Worm (Caenorhabditis elegans) whole organism, mixed stage, embryonic: Measurements from ENCODE around the gene Y57G11C.3.

Experiments
- ceh-43 ChIP-seq: fragments of 200-800 bp; sonication (Bioruptor generic); optimal IDR thresholded peaks from 2 replicates; lab custom pipeline; 2018; ENCODE audit warnings: mild to moderate bottlenecking, missing genetic modification characterization, moderate library complexity, missing compliant biosample characterization
- ces-1 ChIP-seq: fragments of 150-350 bp; optimal IDR thresholded peaks from 2 replicates; lab custom pipeline; 2014; ENCODE audit warnings: missing biosample characterization, missing genetic modification reagents, missing genetic modification characterization
- elt-3 ChIP-seq: fragments of 150-350 bp; optimal IDR thresholded peaks from 2 replicates; lab custom pipeline; 2014; ENCODE audit warnings: missing biosample characterization, missing genetic modification characterization
- ham-2 ChIP-seq: fragments of 200-800 bp; sonication (Bioruptor generic); optimal IDR thresholded peaks from 2 replicates; lab custom pipeline; 2018; ENCODE audit warnings: mild to moderate bottlenecking, missing genetic modification characterization, missing compliant biosample characterization
- hlh-1 ChIP-seq: fragments of 150-350 bp; optimal IDR thresholded peaks from 2 replicates; lab custom pipeline; 2014; ENCODE audit warnings: missing biosample characterization, missing genetic modification reagents, missing genetic modification characterization
- mls-2 ChIP-seq: sonication (generic microtip); optimal IDR thresholded peaks from 2 replicates; lab custom pipeline; 2016; ENCODE audit warnings: mild to moderate bottlenecking, missing genetic modification characterization, moderate library complexity, missing compliant biosample characterization
- nhr-237 ChIP-seq: fragments of 150-350 bp; optimal IDR thresholded peaks from 2 replicates; lab custom pipeline; 2014; ENCODE audit warnings: missing biosample characterization, missing genetic modification characterization
- nhr-28 ChIP-seq: fragments of 150-350 bp; optimal IDR thresholded peaks from 2 replicates; lab custom pipeline; 2014; ENCODE audit warnings: missing biosample characterization, missing genetic modification characterization
- pha-4 ChIP-seq: fragments of 150-350 bp; optimal IDR thresholded peaks from 2 replicates; lab custom pipeline; 2018; ENCODE audit warnings: missing biosample characterization, missing genetic modification reagents, missing genetic modification characterization
- snpc-4 ChIP-seq: fragments of 150-350 bp; optimal IDR thresholded peaks from 2 replicates; lab custom pipeline; 2014; ENCODE audit warnings: missing biosample characterization, missing genetic modification characterization
- sptf-1 ChIP-seq: sonication (generic microtip); optimal IDR thresholded peaks from 2 replicates; lab custom pipeline; 2017; ENCODE audit warnings: mild to moderate bottlenecking, missing genetic modification characterization, moderate library complexity, missing compliant biosample characterization
- tbx-8 ChIP-seq: fragments of 200-800 bp; sonication (Bioruptor generic); optimal IDR thresholded peaks from 2 replicates; lab custom pipeline; 2018; ENCODE audit warnings: mild to moderate bottlenecking, missing genetic modification characterization, moderate library complexity, missing compliant biosample characterization
- unc-62 ChIP-seq: fragments of 150-350 bp; optimal IDR thresholded peaks from 2 replicates; lab custom pipeline; 2014; ENCODE audit warnings: missing biosample characterization, missing genetic modification reagents, missing genetic modification characterization

DNA sequence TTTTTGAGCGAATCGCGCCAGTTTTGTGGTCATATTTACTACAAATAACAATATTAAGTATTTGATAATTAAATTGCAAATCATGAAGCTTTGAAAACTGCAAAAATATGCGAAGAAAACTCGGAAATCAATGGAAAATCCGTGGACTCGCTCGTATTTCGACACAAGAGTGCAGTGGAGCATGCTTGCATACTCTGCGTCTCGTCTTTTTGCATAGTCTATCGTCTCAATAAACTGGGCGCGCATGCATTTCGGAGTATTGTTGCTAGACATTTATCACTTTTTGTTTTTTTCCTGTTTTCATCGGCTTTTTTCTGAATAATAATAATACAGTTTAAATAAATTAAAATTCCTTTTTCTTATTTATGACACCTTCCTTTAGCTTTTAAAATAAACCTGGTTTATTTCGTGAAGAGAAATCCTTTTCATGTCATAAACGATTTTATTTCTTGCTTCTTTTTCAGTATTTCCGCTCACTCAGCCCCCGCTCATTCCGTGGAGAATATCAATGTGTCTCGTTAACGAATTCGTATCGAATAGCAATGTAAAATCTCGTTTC is at the start of gene Y57G11C.3, which contains the start of gene mrps-7:
- TF ChIP-seq unc-62 (peak; percentile 44), nhr-237 (tag; lab: Kevin White, UChicago) (peak; percentile 92), sptf-1 (tag; lab: Kevin White, UChicago) (peak; percentile 6), snpc-4 (tag; lab: Kevin White, UChicago) (no peak), pha-4 (peak; percentile 94), ces-1 (GFP tag; lab: Kevin White, UChicago) (peak; percentile 75), elt-3 (tag; lab: Kevin White, UChicago) (no peak), ham-2 (GFP tag; lab: Kevin White, UChicago) (no peak), mls-2 (tag; lab: Kevin White, UChicago) (no peak), hlh-1 (tag; lab: Kevin White, UChicago) (peak; percentile 41), ceh-43 (GFP tag; lab: Kevin White, UChicago) (no peak), tbx-8 (GFP tag; lab: Kevin White, UChicago) (no peak), nhr-28 (tag; lab: Kevin White, UChicago) (no peak)
